Fruit fly (Drosophila melanogaster): ENCODE results near the gene Jon74E.
A peak's percentile ranks its signal among the peaks of the same experiment; 100 is the strongest.

Jon74E gene

DNA sequence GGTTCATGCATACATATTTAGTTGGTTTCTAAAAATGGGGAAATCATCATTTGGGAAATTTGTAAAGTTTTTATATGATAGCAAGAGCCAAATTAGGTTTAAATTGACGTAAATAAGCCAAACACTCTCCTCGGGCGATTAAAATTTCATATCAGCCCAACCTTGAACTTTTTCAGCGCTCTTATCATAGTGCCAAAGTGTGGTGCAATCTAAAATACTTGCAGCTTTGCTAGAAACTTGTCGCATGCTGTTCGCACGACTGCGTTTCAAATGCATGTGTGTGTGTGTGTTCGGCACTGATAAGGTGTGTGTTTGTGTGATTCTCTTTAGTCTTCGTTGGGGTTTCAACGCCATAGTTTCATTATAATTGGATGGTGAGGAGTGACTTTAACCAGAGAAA is 42.1 kb downstream of the Jon74E start:
- no peak for TF ChIP-seq sens (GFP tag)
- no peak for TF ChIP-seq CG6765 (GFP tag; optimal IDR thresholded peaks at IDR 0.05)
- no peak for TF ChIP-seq nau (GFP tag; optimal IDR thresholded peaks at IDR 0.05)
- no peak for TF ChIP-seq CG6689 (GFP tag; IDR thresholded peaks at IDR 0.05)
- peak; percentile 68 for TF ChIP-seq CG11696 (GFP tag; IDR thresholded peaks at IDR 0.05)
- no peak for TF ChIP-seq CG2116 (GFP tag; optimal IDR thresholded peaks at IDR 0.05)
- TF ChIP-seq sisA (GFP tag; IDR thresholded peaks at IDR 0.05), result no peak
- TF ChIP-seq cg (GFP tag; optimal IDR thresholded peaks at IDR 0.05), result peak; percentile 22
- TF ChIP-seq corto (GFP tag; optimal IDR thresholded peaks at IDR 0.05), result no peak
- no peak for TF ChIP-seq CG15479 (GFP tag; optimal IDR thresholded peaks at IDR 0.05)
- TF ChIP-seq TFAM (GFP tag; optimal IDR thresholded peaks at IDR 0.05), result no peak
- TF ChIP-seq Taf1 (GFP tag; IDR thresholded peaks at IDR 0.05), result no peak
- TF ChIP-seq gsb (GFP tag; IDR thresholded peaks at IDR 0.05), result no peak
- TF ChIP-seq CG18619 (GFP tag; optimal IDR thresholded peaks at IDR 0.05), result no peak
- TF ChIP-seq onecut (GFP tag; IDR thresholded peaks at IDR 0.05), result no peak
- no peak for TF ChIP-seq CG6791 (GFP tag; IDR thresholded peaks at IDR 0.05; ENCODE audit: partially characterized antibody)
- no peak for TF ChIP-seq croc (GFP tag; conservative IDR thresholded peaks at IDR 0.05)
- TF ChIP-seq CG18764 (GFP tag; optimal IDR thresholded peaks at IDR 0.05), result no peak

DNA sequence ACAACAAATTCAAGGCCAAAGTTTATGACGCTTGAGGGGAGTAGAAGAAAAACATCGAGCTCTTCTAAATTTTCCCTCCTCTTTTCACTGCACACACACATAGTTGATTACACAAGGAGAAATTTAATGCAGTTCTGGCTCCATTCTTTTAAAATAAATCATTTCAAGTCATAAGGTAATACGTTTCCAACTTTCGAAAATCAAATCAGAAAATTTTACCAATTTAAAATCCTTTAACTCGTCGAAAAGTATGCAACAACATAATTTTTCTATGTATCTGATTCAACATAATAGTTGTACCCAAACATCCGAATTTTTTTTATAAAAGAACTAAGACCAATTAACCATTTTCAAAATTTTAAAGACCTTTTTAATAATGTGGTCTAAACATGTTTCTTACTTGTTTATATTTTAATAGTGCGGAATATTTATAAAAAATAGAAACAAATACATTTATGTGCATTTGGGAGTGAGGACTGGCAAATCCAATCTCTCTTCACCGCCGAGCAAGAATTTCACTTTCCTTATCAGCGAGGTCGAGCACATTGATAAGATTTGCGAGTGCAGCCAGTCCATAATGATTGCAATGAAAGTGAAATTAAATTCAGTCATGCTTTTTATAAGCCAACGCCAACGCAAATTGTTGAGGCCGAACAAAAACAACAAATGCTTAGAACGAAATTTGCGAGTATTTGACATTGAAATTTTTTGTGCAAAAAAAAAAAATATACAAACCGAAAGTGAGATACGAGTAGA is 42.7 kb downstream of the Jon74E start:
- TF ChIP-seq slbo (GFP tag; IDR thresholded peaks at IDR 0.05), result peak; percentile 25; the same call in 1 of the 2 replicates
- TF ChIP-seq caup (GFP tag; optimal IDR thresholded peaks at IDR 0.05; ENCODE audit: severe bottlenecking), result no peak
- TF ChIP-seq br (optimal IDR thresholded peaks at IDR 0.05), result no peak
- peak; percentile 67 for TF ChIP-seq sens (GFP tag)
- TF ChIP-seq B-H1 (GFP tag; IDR thresholded peaks at IDR 0.05), result no peak
- TF ChIP-seq Oli (tag; optimal IDR thresholded peaks at IDR 0.05), result no peak
- peak; percentile 42 for TF ChIP-seq corto (GFP tag; optimal IDR thresholded peaks at IDR 0.05)
- TF ChIP-seq E2f1 (GFP tag; IDR thresholded peaks at IDR 0.05), result no peak
- no peak for TF ChIP-seq inv (GFP tag; IDR thresholded peaks at IDR 0.05; ENCODE audit: partially characterized antibody)
- no peak for TF ChIP-seq CG18619 (GFP tag; optimal IDR thresholded peaks at IDR 0.05)
- no peak for TF ChIP-seq Nf-YC (tag; optimal IDR thresholded peaks at IDR 0.05)
- TF ChIP-seq CG10654 (GFP tag; optimal IDR thresholded peaks at IDR 0.05), result no peak
- TF ChIP-seq CG12391 (tag; optimal IDR thresholded peaks at IDR 0.05), result peak; percentile 23
- no peak for TF ChIP-seq disco-r (GFP tag; optimal IDR thresholded peaks at IDR 0.05)
- TF ChIP-seq CG14860 (GFP tag; IDR thresholded peaks at IDR 0.05; ENCODE audit: partially characterized antibody), result no peak
- no peak for TF ChIP-seq CG16813 (GFP tag; IDR thresholded peaks at IDR 0.05; ENCODE audit: partially characterized antibody)
- TF ChIP-seq trh (GFP tag; optimal IDR thresholded peaks at IDR 0.05), result no peak
- no peak for TF ChIP-seq CG6689 (GFP tag; IDR thresholded peaks at IDR 0.05)
- no peak for TF ChIP-seq odd (GFP tag; optimal IDR thresholded peaks at IDR 0.05)
- TF ChIP-seq CoRest (tag; optimal IDR thresholded peaks at IDR 0.05), result no peak
- no peak for TF ChIP-seq CG13894 (tag; optimal IDR thresholded peaks at IDR 0.05)
- TF ChIP-seq Hr51 (GFP tag; optimal IDR thresholded peaks at IDR 0.05), result no peak
- TF ChIP-seq Hr39 (optimal IDR thresholded peaks at IDR 0.05), result no peak
- TF ChIP-seq lbe (GFP tag; optimal IDR thresholded peaks at IDR 0.05), result peak; percentile 21
- TF ChIP-seq CG6813 (GFP tag; optimal IDR thresholded peaks at IDR 0.05), result no peak
- TF ChIP-seq Sox102F (GFP tag; optimal IDR thresholded peaks at IDR 0.05), result peak; percentile 33
- TF ChIP-seq GATAe (GFP tag; conservative IDR thresholded peaks at IDR 0.05), result no peak
- TF ChIP-seq CG30020 (tag; optimal IDR thresholded peaks at IDR 0.05), result no peak
- no peak for TF ChIP-seq Sox100B (GFP tag; optimal IDR thresholded peaks at IDR 0.05)
- no peak for TF ChIP-seq CG33557 (GFP tag; optimal IDR thresholded peaks at IDR 0.05)
- no peak for TF ChIP-seq CG15011 (GFP tag; optimal IDR thresholded peaks at IDR 0.05)
- peak; percentile 5 for TF ChIP-seq az2 (GFP tag; optimal IDR thresholded peaks at IDR 0.05)
- TF ChIP-seq CG17829 (tag; optimal IDR thresholded peaks at IDR 0.05), result peak; percentile 1
- peak; percentile 22 for TF ChIP-seq phol (tag; optimal IDR thresholded peaks at IDR 0.05)
